Worm (Caenorhabditis elegans): ENCODE measurements around the gene mtr-4.

The mtr-4 gene

DNA sequence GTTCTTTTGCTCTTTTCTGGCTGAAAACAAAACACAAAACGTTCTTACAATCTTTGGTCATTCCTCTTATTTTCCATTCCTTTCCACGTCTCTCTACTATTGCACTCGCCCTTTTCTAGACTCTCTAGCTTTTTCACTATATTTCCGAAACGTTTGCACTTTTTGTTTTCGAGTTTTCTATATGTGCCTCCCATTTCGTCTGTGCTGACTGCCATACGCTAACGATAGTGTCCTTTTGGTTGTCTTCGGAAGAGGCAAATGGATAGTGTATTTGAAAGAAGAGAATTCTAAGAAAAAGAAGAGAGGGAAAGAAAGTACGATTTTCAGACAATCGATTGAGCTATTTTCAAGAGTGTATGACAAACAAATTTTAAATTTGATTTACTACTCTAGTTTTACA is 47.3 kb downstream of the mtr-4 start:
- TF ChIP-seq unc-62 (GFP tag; optimal IDR thresholded peaks at IDR 0.05) (no peak), nhr-80 (tag; optimal IDR thresholded peaks at IDR 0.05) (peak; percentile 62)

ce11 chrIV:9873837-9874236 is 48.3 kb downstream of the mtr-4 start:
- peak; percentile 36 for TF ChIP-seq ZK185.1 (tag; optimal IDR thresholded peaks at IDR 0.05; ENCODE audit: poor library complexity, severe bottlenecking)
- TF ChIP-seq madf-10 (tag; optimal IDR thresholded peaks at IDR 0.05) = peak; percentile 9
- peak; percentile 80; the same call in 1 of the 2 replicates for TF ChIP-seq hmg-1.2 (GFP tag; IDR thresholded peaks at IDR 0.05)
- 0 out of 2 replicates have a peak, but pooled peaks have one; percentile 35 for TF ChIP-seq mcd-1 (GFP tag; IDR thresholded peaks at IDR 0.05)
- TF ChIP-seq nfyb-1 (GFP tag; IDR thresholded peaks at IDR 0.05) = peak; percentile 22; the same call in 1 of the 2 replicates
- peak; percentile 16 for TF ChIP-seq lin-40 (tag; optimal IDR thresholded peaks at IDR 0.05)
- no peak for TF ChIP-seq K12H6.12 (tag; optimal IDR thresholded peaks at IDR 0.05)
- no peak for TF ChIP-seq cebp-1 (GFP tag; IDR thresholded peaks at IDR 0.05)
- peak; percentile 61 for TF ChIP-seq cebp-1 (tag; optimal IDR thresholded peaks at IDR 0.05)
- no peak for TF ChIP-seq nhr-27 (tag; optimal IDR thresholded peaks at IDR 0.05)
- TF ChIP-seq hrde-1 (tag; optimal IDR thresholded peaks at IDR 0.05; ENCODE audit: borderline replicate concordance) = no peak
- peak; percentile 51 for TF ChIP-seq attf-5 (GFP tag; optimal IDR thresholded peaks at IDR 0.05)
- 0 out of 2 replicates have a peak, but pooled peaks have one; percentile 21 for TF ChIP-seq dox-1 (GFP tag; IDR thresholded peaks at IDR 0.05)
- TF ChIP-seq nfya-1 (tag; optimal IDR thresholded peaks at IDR 0.05; ENCODE audit: borderline replicate concordance, insufficient read depth) = no peak
- peak; percentile 53 for TF ChIP-seq nhr-80 (tag; optimal IDR thresholded peaks at IDR 0.05)
- no peak for TF ChIP-seq ztf-26 (tag; optimal IDR thresholded peaks at IDR 0.05)
- TF ChIP-seq F55B11.4 (tag; optimal IDR thresholded peaks at IDR 0.05; ENCODE audit: borderline replicate concordance, insufficient read depth) = no peak
- no peak for TF ChIP-seq Y95B8A.8 (GFP tag; IDR thresholded peaks at IDR 0.05)

ce11 chrIV:9875646-9876045 is 50.2 kb downstream of the mtr-4 start:
- TF ChIP-seq lin-40 (tag; optimal IDR thresholded peaks at IDR 0.05) = peak; percentile 52
- TF ChIP-seq rec-8 (tag; optimal IDR thresholded peaks at IDR 0.05) = no peak
- peak; percentile 89 for TF ChIP-seq nhr-80 (tag; optimal IDR thresholded peaks at IDR 0.05)
- TF ChIP-seq cebp-1 (GFP tag; IDR thresholded peaks at IDR 0.05) = no peak
- TF ChIP-seq cebp-1 (tag; optimal IDR thresholded peaks at IDR 0.05) = peak; percentile 47
- peak; percentile 0 for TF ChIP-seq atf-7 (tag; optimal IDR thresholded peaks at IDR 0.05)
- no peak for TF ChIP-seq hmg-1.2 (GFP tag; IDR thresholded peaks at IDR 0.05)
- TF ChIP-seq mes-4 (tag; optimal IDR thresholded peaks at IDR 0.05) = no peak
- peak in 1 of 2 experiments; percentile 8 for TF ChIP-seq let-607 (tag; optimal IDR thresholded peaks at IDR 0.05)
- no peak for TF ChIP-seq Y53G8AR.9 (GFP tag; conservative IDR thresholded peaks at IDR 0.05)
- no peak for TF ChIP-seq sdz-38 (tag; optimal IDR thresholded peaks at IDR 0.05)
- no peak for TF ChIP-seq ztf-22 (GFP tag; optimal IDR thresholded peaks at IDR 0.05)
- peak; percentile 14 for TF ChIP-seq attf-5 (GFP tag; optimal IDR thresholded peaks at IDR 0.05)

- TF ChIP-seq T07F8.4 (tag; optimal IDR thresholded peaks at IDR 0.05) (no peak), mxl-1 (tag; optimal IDR thresholded peaks at IDR 0.05) (no peak), fkh-3 (tag; optimal IDR thresholded peaks at IDR 0.05) (no peak), gei-17 (GFP tag; optimal IDR thresholded peaks at IDR 0.05) (no peak)
Measured at ce11 chrIV:9878893-9879379, 53.4 kb downstream of the mtr-4 start, which contains the start of gene nhr-4. TSS of gene nhr-4 (plus strand) at chrIV:9879329.
